Worm (Caenorhabditis elegans) whole organism, young adult: ENCODE data around the gene glb-6.

Experiments
- C06A6.2 ChIP-seq: fragments of 200-800 bp; sonication (Bioruptor generic); conservative IDR thresholded peaks from 2 replicates; pipeline ENCODE4 v1.3.6; 2022; ENCODE audit warnings: missing genetic modification characterization, missing compliant biosample characterization
- C17E4.6 ChIP-seq: fragments of 200-800 bp; sonication (Bioruptor generic); IDR thresholded peaks from 2 replicates; pipeline ENCODE4 v1.3.6; 2022; ENCODE audit warnings: missing genetic modification reagents, missing genetic modification characterization, missing compliant biosample characterization
- D2030.7 ChIP-seq: fragments of 200-800 bp; sonication (Bioruptor generic); IDR thresholded peaks from 2 replicates; pipeline ENCODE4 v1.3.6; 2022; ENCODE audit warnings: missing genetic modification reagents, missing genetic modification characterization, missing compliant biosample characterization
- F23B12.7 ChIP-seq: sonication (generic microtip); optimal IDR thresholded peaks from 2 replicates; lab custom pipeline; 2017; ENCODE audit warnings: missing genetic modification characterization, mild to moderate bottlenecking, missing compliant biosample characterization, antibody characterized with exemption, moderate library complexity; ENCODE audit not compliant: insufficient read depth
- F33H1.4 ChIP-seq: fragments of 200-800 bp; sonication (Bioruptor generic); IDR thresholded peaks from 2 replicates; pipeline ENCODE4 v1.3.6; 2022; ENCODE audit warnings: missing genetic modification reagents, missing genetic modification characterization, missing compliant biosample characterization
- F37B4.10 ChIP-seq: fragments of 200-800 bp; sonication (Bioruptor generic); IDR thresholded peaks from 2 replicates; pipeline ENCODE4 v1.3.6; 2022; ENCODE audit warnings: missing genetic modification characterization, missing compliant biosample characterization
- F52B5.7 ChIP-seq: sonication (generic microtip); optimal IDR thresholded peaks from 2 replicates; lab custom pipeline; 2016; ENCODE audit warnings: mild to moderate bottlenecking, missing genetic modification characterization, missing compliant biosample characterization
- F55B11.4 ChIP-seq: sonication (generic microtip); optimal IDR thresholded peaks from 2 replicates; lab custom pipeline; 2016; ENCODE audit warnings: missing compliant biosample characterization, missing genetic modification characterization, borderline replicate concordance; ENCODE audit not compliant: insufficient read depth
- K12H6.12 ChIP-seq: fragments of 200-800 bp; sonication (Bioruptor generic); optimal IDR thresholded peaks from 2 replicates; lab custom pipeline; 2018; ENCODE audit warnings: mild to moderate bottlenecking, missing genetic modification characterization, missing compliant biosample characterization
- T07F8.4 ChIP-seq: sonication (generic microtip); optimal IDR thresholded peaks from 2 replicates; lab custom pipeline; 2016; ENCODE audit warnings: mild to moderate bottlenecking, missing genetic modification characterization, moderate library complexity, missing compliant biosample characterization
- T26A5.8 ChIP-seq: sonication (generic microtip); optimal IDR thresholded peaks from 2 replicates; lab custom pipeline; 2016; ENCODE audit warnings: missing genetic modification characterization, missing compliant biosample characterization
- Y67H2A.10 ChIP-seq: fragments of 200-800 bp; sonication (Bioruptor generic); conservative IDR thresholded peaks from 2 replicates; pipeline ENCODE4 v1.3.6; 2022; ENCODE audit warnings: missing genetic modification reagents, missing genetic modification characterization, missing compliant biosample characterization
- attf-6 ChIP-seq: fragments of 200-800 bp; sonication (Bioruptor generic); IDR thresholded peaks from 2 replicates; pipeline ENCODE4 v1.3.6; 2022; ENCODE audit warnings: missing genetic modification reagents, missing genetic modification characterization, missing compliant biosample characterization
- cebp-1 ChIP-seq, 2 experiments: fragments of 200-800 bp in 1 of 2; sonication (Bioruptor generic) in 1 of 2; sonication (generic microtip) in 1 of 2; IDR thresholded peaks in 1 of 2; optimal IDR thresholded peaks in 1 of 2; 2 replicates each; pipeline versions ENCODE4 v1.3.6 to Lab custom; 2017 to 2022; ENCODE audit warnings: missing compliant biosample characterization in 2 of 2, missing genetic modification characterization in 2 of 2, mild to moderate bottlenecking in 1 of 2, missing genetic modification reagents in 1 of 2, moderate library complexity in 1 of 2
- ceh-40 ChIP-seq: fragments of 200-800 bp; sonication (Bioruptor generic); IDR thresholded peaks from 2 replicates; pipeline ENCODE4 v1.3.6; 2022; ENCODE audit warnings: missing genetic modification characterization, missing compliant biosample characterization
- ceh-79 ChIP-seq: sonication (generic microtip); optimal IDR thresholded peaks from 2 replicates; lab custom pipeline; 2017; ENCODE audit warnings: mild to moderate bottlenecking, missing genetic modification characterization, missing compliant biosample characterization
- ceh-91 ChIP-seq: fragments of 200-800 bp; sonication (Bioruptor generic); IDR thresholded peaks from 2 replicates; pipeline ENCODE4 v1.3.6; 2022; ENCODE audit warnings: missing genetic modification reagents, missing genetic modification characterization, missing compliant biosample characterization
- dox-1 ChIP-seq: fragments of 200-800 bp; sonication (Bioruptor generic); IDR thresholded peaks from 2 replicates; pipeline ENCODE4 v1.3.6; 2022; ENCODE audit warnings: missing genetic modification reagents, missing genetic modification characterization, missing compliant biosample characterization
- ekl-4 ChIP-seq: fragments of 200-800 bp; sonication (Bioruptor generic); IDR thresholded peaks from 2 replicates; pipeline ENCODE4 v1.3.6; 2022; ENCODE audit warnings: missing genetic modification reagents, missing genetic modification characterization, missing compliant biosample characterization
- him-1 ChIP-seq: sonication (generic microtip); optimal IDR thresholded peaks from 2 replicates; lab custom pipeline; 2016; ENCODE audit warnings: missing genotype, missing genetic modification reagents, missing genetic modification characterization, missing compliant biosample characterization
- hrde-1 ChIP-seq: sonication (generic microtip); optimal IDR thresholded peaks from 2 replicates; lab custom pipeline; 2016; ENCODE audit warnings: missing genetic modification characterization, mild to moderate bottlenecking, missing compliant biosample characterization, moderate library complexity, missing genotype, missing genetic modification reagents, borderline replicate concordance
- lag-1 ChIP-seq: fragments of 200-800 bp; sonication (Bioruptor generic); IDR thresholded peaks from 2 replicates; pipeline ENCODE4 v1.3.6; 2022; ENCODE audit warnings: missing genetic modification reagents, missing genetic modification characterization, missing compliant biosample characterization
- let-607 ChIP-seq, 2 experiments: fragments of 200-800 bp in 1 of 2; sonication (Bioruptor generic) in 1 of 2; sonication (generic microtip) in 1 of 2; optimal IDR thresholded peaks; 2 replicates each; lab custom pipeline; 2016 to 2018; ENCODE audit warnings: mild to moderate bottlenecking in 2 of 2, missing compliant biosample characterization in 2 of 2, missing genetic modification characterization in 2 of 2, moderate library complexity in 2 of 2, missing genotype in 1 of 2
- lin-40 ChIP-seq: sonication (generic microtip); optimal IDR thresholded peaks from 2 replicates; lab custom pipeline; 2016; ENCODE audit warnings: missing genetic modification characterization, mild to moderate bottlenecking, missing compliant biosample characterization, missing genotype, missing genetic modification reagents
- lsl-1 ChIP-seq: fragments of 200-800 bp; sonication (Bioruptor generic); optimal IDR thresholded peaks from 2 replicates; lab custom pipeline; 2018; ENCODE audit warnings: mild to moderate bottlenecking, missing genetic modification characterization, moderate library complexity, missing compliant biosample characterization
- lsy-27 ChIP-seq: sonication (generic microtip); optimal IDR thresholded peaks from 2 replicates; lab custom pipeline; 2017; ENCODE audit warnings: missing genetic modification characterization, mild to moderate bottlenecking, missing compliant biosample characterization, antibody characterized with exemption, missing genotype, borderline replicate concordance; ENCODE audit not compliant: insufficient read depth
- madf-3 ChIP-seq: fragments of 200-800 bp; sonication (Bioruptor generic); IDR thresholded peaks from 2 replicates; pipeline ENCODE4 v1.3.6; 2022; ENCODE audit warnings: missing genetic modification reagents, missing genetic modification characterization, missing compliant biosample characterization
- madf-6 ChIP-seq: fragments of 200-800 bp; sonication (Bioruptor generic); IDR thresholded peaks from 2 replicates; pipeline ENCODE4 v1.3.6; 2022; ENCODE audit warnings: missing genetic modification reagents, missing genetic modification characterization, missing compliant biosample characterization
- mes-4 ChIP-seq: sonication (generic microtip); optimal IDR thresholded peaks from 2 replicates; lab custom pipeline; 2016; ENCODE audit warnings: missing genotype, missing genetic modification characterization, missing compliant biosample characterization
- nfyb-1 ChIP-seq: fragments of 200-800 bp; sonication (Bioruptor generic); IDR thresholded peaks from 2 replicates; pipeline ENCODE4 v1.3.6; 2022; ENCODE audit warnings: missing genetic modification reagents, missing genetic modification characterization, missing compliant biosample characterization
- nhr-120 ChIP-seq: fragments of 200-800 bp; sonication (Bioruptor generic); IDR thresholded peaks from 2 replicates; pipeline ENCODE4 v1.3.6; 2022; ENCODE audit warnings: missing genetic modification characterization, missing compliant biosample characterization
- nhr-80 ChIP-seq: sonication (generic microtip); optimal IDR thresholded peaks from 2 replicates; lab custom pipeline; 2016; ENCODE audit warnings: missing genetic modification characterization, missing compliant biosample characterization
- rec-8 ChIP-seq, 2 experiments: sonication (generic microtip); optimal IDR thresholded peaks; 2 replicates each; lab custom pipeline; 2016; ENCODE audit warnings: mild to moderate bottlenecking in 2 of 2, missing genetic modification characterization in 2 of 2, missing genetic modification reagents in 2 of 2, missing genotype in 2 of 2, missing biosample characterization in 1 of 2, missing compliant biosample characterization in 1 of 2, moderate library complexity in 1 of 2
- rpc-1 ChIP-seq, 2 experiments: fragments of 150-350 bp in 1 of 2; sonication (generic microtip) in 1 of 2; optimal IDR thresholded peaks; 2 replicates each; lab custom pipeline; 2014 to 2018; ENCODE audit warnings: missing biosample characterization in 1 of 2, missing genetic modification characterization in 1 of 2, missing genetic modification reagents in 1 of 2, missing genotype in 1 of 2
- sea-2 ChIP-seq: fragments of 200-800 bp; sonication (Bioruptor generic); IDR thresholded peaks from 2 replicates; pipeline ENCODE4 v1.3.6; 2022; ENCODE audit warnings: missing genetic modification characterization, missing compliant biosample characterization
- snpc-1.1 ChIP-seq: sonication (generic microtip); optimal IDR thresholded peaks from 2 replicates; lab custom pipeline; 2017; ENCODE audit warnings: missing genetic modification characterization, mild to moderate bottlenecking, missing compliant biosample characterization, antibody characterized with exemption, moderate library complexity, missing genotype, missing genetic modification reagents; ENCODE audit not compliant: insufficient read depth
- snpc-1.3 ChIP-seq: sonication (generic microtip); optimal IDR thresholded peaks from 2 replicates; lab custom pipeline; 2017; ENCODE audit warnings: missing genetic modification characterization, mild to moderate bottlenecking, missing compliant biosample characterization, antibody characterized with exemption, moderate library complexity, missing genotype, missing genetic modification reagents; ENCODE audit not compliant: insufficient read depth
- snpc-3.4 ChIP-seq: sonication (generic microtip); optimal IDR thresholded peaks from 2 replicates; lab custom pipeline; 2017; ENCODE audit warnings: missing genetic modification characterization, mild to moderate bottlenecking, missing compliant biosample characterization, antibody characterized with exemption, moderate library complexity, missing genotype, missing genetic modification reagents
- snpc-4 ChIP-seq, 5 experiments: fragments of 150-350 bp in 1 of 5; sonication (generic microtip) in 4 of 5; optimal IDR thresholded peaks; 2 replicates each; lab custom pipeline; 2014 to 2018; ENCODE audit warnings: missing genetic modification characterization in 5 of 5, missing biosample characterization in 3 of 5, antibody characterized with exemption in 2 of 5, mild to moderate bottlenecking in 2 of 5, missing compliant biosample characterization in 2 of 5, missing genotype in 2 of 5, moderate library complexity in 2 of 5, missing genetic modification reagents in 1 of 5
- somi-1 ChIP-seq: fragments of 200-800 bp; sonication (Bioruptor generic); optimal IDR thresholded peaks from 2 replicates; lab custom pipeline; 2018; ENCODE audit warnings: mild to moderate bottlenecking, missing genetic modification characterization, missing compliant biosample characterization
- sptf-2 ChIP-seq: fragments of 200-800 bp; sonication (Bioruptor generic); optimal IDR thresholded peaks from 2 replicates; lab custom pipeline; 2018; ENCODE audit warnings: mild to moderate bottlenecking, missing genetic modification characterization, missing compliant biosample characterization
- tlf-1 ChIP-seq: fragments of 200-800 bp; sonication (Bioruptor generic); optimal IDR thresholded peaks from 2 replicates; lab custom pipeline; 2018; ENCODE audit warnings: mild to moderate bottlenecking, missing genetic modification characterization, missing compliant biosample characterization
- ztf-26 ChIP-seq: sonication (generic microtip); optimal IDR thresholded peaks from 2 replicates; lab custom pipeline; 2017; ENCODE audit warnings: missing genetic modification characterization, missing compliant biosample characterization
- ztf-3 ChIP-seq: fragments of 200-800 bp; sonication (Bioruptor generic); optimal IDR thresholded peaks from 2 replicates; lab custom pipeline; 2018; ENCODE audit warnings: mild to moderate bottlenecking, missing genetic modification characterization, missing compliant biosample characterization
- ztf-6 ChIP-seq: fragments of 200-800 bp; sonication (Bioruptor generic); IDR thresholded peaks from 2 replicates; pipeline ENCODE4 v1.3.6; 2022; ENCODE audit warnings: missing genetic modification reagents, missing genetic modification characterization, missing compliant biosample characterization

The glb-6 gene

ce11 chrV:5536240-5536811 lies 34.0 kb downstream of the glb-6 start, which contains the start of the genes cox-16 and syp-2 (continued):
- TF ChIP-seq snpc-1.1 (tag; lab: Kevin White, UChicago) = no peak
- TF ChIP-seq snpc-3.4 (tag; lab: Kevin White, UChicago) = no peak
- TF ChIP-seq ekl-4 (GFP tag; lab: Robert Waterston, UW) = no peak
- TF ChIP-seq Y67H2A.10 (GFP tag; lab: Robert Waterston, UW) = no peak
- TF ChIP-seq ceh-40 (GFP tag; lab: Robert Waterston, UW) = no peak
- no peak for TF ChIP-seq somi-1 (GFP tag; lab: Kevin White, UChicago)
- no peak for TF ChIP-seq T26A5.8
- TF ChIP-seq snpc-1.3 (tag; lab: Kevin White, UChicago) = peak; percentile 31
- TF ChIP-seq K12H6.12 (tag; lab: Kevin White, UChicago) = no peak
- no peak for TF ChIP-seq sea-2 (GFP tag; lab: Robert Waterston, UW)
- TF ChIP-seq T07F8.4 = no peak
- TF ChIP-seq mes-4 (tag; lab: Kevin White, UChicago) = no peak
- TF ChIP-seq cebp-1 (GFP tag; IDR thresholded peaks at IDR 0.05; lab: Robert Waterston, UW) = no peak
- no peak for TF ChIP-seq cebp-1 (tag; optimal IDR thresholded peaks at IDR 0.05; lab: Kevin White, UChicago)
- no peak for TF ChIP-seq hrde-1 (tag; lab: Kevin White, UChicago)
- no peak for TF ChIP-seq lin-40
- TF ChIP-seq lag-1 (GFP tag; lab: Robert Waterston, UW) = no peak
- no peak for TF ChIP-seq lsy-27 (tag; lab: Kevin White, UChicago)
- peak; percentile 48 for TF ChIP-seq F23B12.7 (tag; lab: Kevin White, UChicago)
- no peak for TF ChIP-seq C17E4.6 (GFP tag; lab: Robert Waterston, UW)
- no peak for TF ChIP-seq tlf-1 (GFP tag; lab: Kevin White, UChicago)
- peak; percentile 89 for TF ChIP-seq F33H1.4 (GFP tag; lab: Robert Waterston, UW)
- TF ChIP-seq F52B5.7 (tag; lab: Kevin White, UChicago) = no peak
- TF ChIP-seq let-607 (tag; optimal IDR thresholded peaks at IDR 0.05; lab: Kevin White, UChicago) = no peak
- no peak for TF ChIP-seq nfyb-1 (GFP tag; lab: Robert Waterston, UW)
- no peak for TF ChIP-seq C06A6.2 (GFP tag; lab: Robert Waterston, UW)
- TF ChIP-seq F37B4.10 = no peak
- TF ChIP-seq nhr-80 = no peak
- no peak for TF ChIP-seq rec-8 (tag; optimal IDR thresholded peaks at IDR 0.05; lab: Kevin White, UChicago)
- TF ChIP-seq rpc-1 (optimal IDR thresholded peaks at IDR 0.05; lab: Kevin White, UChicago) = no peak
- TF ChIP-seq rpc-1 (tag; optimal IDR thresholded peaks at IDR 0.05; lab: Kevin White, UChicago) = no peak
- no peak for TF ChIP-seq snpc-4 (GFP tag; optimal IDR thresholded peaks at IDR 0.05; lab: Kevin White, UChicago)
- peak in 1 of 4 experiments; percentile 32 for TF ChIP-seq snpc-4 (tag; optimal IDR thresholded peaks at IDR 0.05; lab: Kevin White, UChicago)
- no peak for TF ChIP-seq ceh-79 (tag; lab: Kevin White, UChicago)
- TF ChIP-seq F55B11.4 = no peak
- TF ChIP-seq madf-3 = no peak
- no peak for TF ChIP-seq him-1 (tag; lab: Kevin White, UChicago)
- TF ChIP-seq dox-1 = peak; percentile 48; the same call in 1 of the 2 replicates
- TF ChIP-seq ztf-3 = no peak
- TF ChIP-seq D2030.7 (GFP tag; lab: Robert Waterston, UW) = peak; percentile 78
- peak; percentile 82 for TF ChIP-seq ceh-91 (GFP tag; lab: Robert Waterston, UW)
- peak; percentile 98 for TF ChIP-seq lsl-1 (GFP tag; lab: Kevin White, UChicago)
- TF ChIP-seq attf-6 (GFP tag; lab: Robert Waterston, UW) = no peak
- TF ChIP-seq nhr-120 (GFP tag; lab: Robert Waterston, UW) = no peak
- TF ChIP-seq sptf-2 = no peak
- peak; percentile 95 for TF ChIP-seq madf-6
- TF ChIP-seq ztf-26 (tag; lab: Kevin White, UChicago) = no peak
- TF ChIP-seq ztf-6 (GFP tag; lab: Robert Waterston, UW) = no peak
